Worm (Caenorhabditis elegans): ENCODE data around the gene hal-2.

DNA sequence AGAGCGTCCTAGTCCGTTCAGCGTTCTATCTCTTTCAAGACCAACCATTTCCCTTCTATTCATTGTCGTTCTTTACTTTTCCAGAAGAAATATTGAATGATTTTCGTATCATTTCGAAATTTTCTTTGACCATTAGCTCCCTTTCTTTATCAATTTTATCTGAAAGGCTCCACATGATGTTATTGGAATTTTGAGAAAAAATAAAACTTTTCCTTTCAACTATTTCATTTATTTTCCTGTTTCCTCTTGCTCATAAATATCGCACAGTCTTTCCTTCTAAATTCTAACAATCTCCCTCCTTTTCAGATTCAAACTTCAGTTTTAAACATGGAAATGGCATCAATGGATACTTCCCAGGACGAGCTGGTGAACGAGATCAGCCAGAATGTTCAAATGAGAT is 31.2 kb downstream of the hal-2 start, which contains the start of gene T16G12.4:
- TF ChIP-seq him-1 (tag; optimal IDR thresholded peaks at IDR 0.05) (no peak), W03F9.2 (tag; optimal IDR thresholded peaks at IDR 0.05) (no peak), dao-5 (tag; optimal IDR thresholded peaks at IDR 0.05) (no peak)
